Worm (Caenorhabditis elegans) whole organism, young adult: ENCODE measurements around the gene R11G10.4.
"Not testable (repeated sequence)": the region's sequence is repeated elsewhere in the genome, so short reads cannot be mapped to it uniquely, and the experiment has no call there.

Experiments used
- B0019.2 ChIP-seq: fragments of 200-800 bp; sonication (Bioruptor generic); conservative IDR thresholded peaks from 2 replicates; pipeline ENCODE4 v1.3.6; 2022; ENCODE audit warnings: missing genetic modification reagents, missing genetic modification characterization, missing compliant biosample characterization
- F52B5.7 ChIP-seq: sonication (generic microtip); optimal IDR thresholded peaks from 2 replicates; lab custom pipeline; 2016; ENCODE audit warnings: mild to moderate bottlenecking, missing genetic modification characterization, missing compliant biosample characterization
- F57A8.1 ChIP-seq: fragments of 200-800 bp; sonication (Bioruptor generic); optimal IDR thresholded peaks from 2 replicates; lab custom pipeline; 2018; ENCODE audit warnings: mild to moderate bottlenecking, missing genetic modification characterization, moderate library complexity, missing compliant biosample characterization
- K11D2.4 ChIP-seq: fragments of 200-800 bp; sonication (Bioruptor generic); IDR thresholded peaks from 2 replicates; pipeline ENCODE4 v1.3.6; 2022; ENCODE audit warnings: missing genetic modification reagents, missing genetic modification characterization, missing compliant biosample characterization
- ama-1 ChIP-seq, 3 experiments: fragments of 150-350 bp in 1 of 3; sonication (generic microtip) in 2 of 3; optimal IDR thresholded peaks; 2 replicates each; lab custom pipeline; 2014 to 2018; ENCODE audit warnings: missing biosample characterization in 2 of 3, missing genetic modification characterization in 2 of 3, missing genetic modification reagents in 2 of 3
- ccch-3 ChIP-seq: fragments of 200-800 bp; sonication (Bioruptor generic); optimal IDR thresholded peaks from 2 replicates; lab custom pipeline; 2018; ENCODE audit warnings: mild to moderate bottlenecking, missing genetic modification characterization, missing compliant biosample characterization
- efl-1 ChIP-seq: fragments of 150-350 bp; optimal IDR thresholded peaks from 2 replicates; lab custom pipeline; 2014; ENCODE audit warnings: missing biosample characterization, missing genetic modification reagents, missing genetic modification characterization
- lin-54 ChIP-seq: fragments of 200-800 bp; sonication (Bioruptor generic); optimal IDR thresholded peaks from 2 replicates; lab custom pipeline; 2018; ENCODE audit warnings: mild to moderate bottlenecking, missing genetic modification characterization, missing compliant biosample characterization
- mel-28 ChIP-seq: sonication (generic microtip); optimal IDR thresholded peaks from 2 replicates; lab custom pipeline; 2016; ENCODE audit warnings: borderline replicate concordance, mild to moderate bottlenecking, missing genetic modification characterization, missing compliant biosample characterization
- nhr-80 ChIP-seq: sonication (generic microtip); optimal IDR thresholded peaks from 2 replicates; lab custom pipeline; 2016; ENCODE audit warnings: missing genetic modification characterization, missing compliant biosample characterization
- pha-4 ChIP-seq: fragments of 150-350 bp; sonication (generic microtip); optimal IDR thresholded peaks from 2 replicates; lab custom pipeline; 2014; ENCODE audit warnings: missing biosample characterization, missing genetic modification reagents, missing genetic modification characterization
- sdz-38 ChIP-seq: sonication (generic microtip); optimal IDR thresholded peaks from 2 replicates; lab custom pipeline; 2016; ENCODE audit warnings: missing genotype, missing genetic modification characterization, missing compliant biosample characterization
- tbx-9 ChIP-seq: sonication (generic microtip); optimal IDR thresholded peaks from 2 replicates; lab custom pipeline; 2016; ENCODE audit warnings: borderline replicate concordance, missing genetic modification characterization, inconsistent platforms, missing compliant biosample characterization
- unc-62 ChIP-seq: fragments of 150-350 bp; optimal IDR thresholded peaks from 2 replicates; lab custom pipeline; 2014; ENCODE audit warnings: missing biosample characterization, missing genetic modification reagents, missing genetic modification characterization

- not testable (repeated sequence) for TF ChIP-seq F57A8.1; B0019.2 (GFP tag; lab: Robert Waterston, UW); sdz-38 (tag; lab: Kevin White, UChicago); pha-4 (tag; lab: Kevin White, UChicago); F52B5.7 (tag; lab: Kevin White, UChicago); lin-54 (GFP tag; lab: Kevin White, UChicago); mel-28 (tag; lab: Kevin White, UChicago); nhr-80; ccch-3 (GFP tag; lab: Kevin White, UChicago); efl-1 (GFP tag; lab: Kevin White, UChicago); unc-62 (GFP tag; lab: Kevin White, UChicago); ama-1 (optimal IDR thresholded peaks at IDR 0.05; lab: Kevin White, UChicago); ama-1 (GFP tag; optimal IDR thresholded peaks at IDR 0.05; lab: Kevin White, UChicago); tbx-9 (tag; lab: Kevin White, UChicago); K11D2.4 (GFP tag; lab: Robert Waterston, UW)
These were observed 3.1 kb downstream of the R11G10.4 start for ce11 chrV:13509504-13509903.
